Worm (Caenorhabditis elegans) whole organism, midembryonic: ENCODE measurements around the gene srh-138.

Source experiments
- T22C8.4 ChIP-seq: fragments of 200-800 bp; sonication (Bioruptor generic); IDR thresholded peaks from 2 replicates; pipeline ENCODE4 v1.3.6; 2022; ENCODE audit warnings: missing genetic modification characterization, missing compliant biosample characterization
- cog-1 ChIP-seq: sonication (generic microtip); optimal IDR thresholded peaks from 2 replicates; lab custom pipeline; 2016; ENCODE audit warnings: missing genetic modification characterization, missing compliant biosample characterization
- flt-1 ChIP-seq: fragments of 200-800 bp; sonication (Bioruptor generic); IDR thresholded peaks from 2 replicates; pipeline ENCODE4 v1.3.6; 2022; ENCODE audit warnings: missing genetic modification characterization, missing compliant biosample characterization
- klf-2 ChIP-seq: fragments of 200-800 bp; sonication (Bioruptor generic); conservative IDR thresholded peaks from 2 replicates; pipeline ENCODE4 v1.3.6; 2022; ENCODE audit warnings: missing genetic modification reagents, missing genetic modification characterization, missing compliant biosample characterization
- med-1 ChIP-seq: sonication (generic microtip); optimal IDR thresholded peaks from 2 replicates; lab custom pipeline; 2017; ENCODE audit warnings: missing genetic modification characterization, mild to moderate bottlenecking, missing compliant biosample characterization, antibody characterized with exemption, missing genetic modification reagents; ENCODE audit not compliant: insufficient read depth
- ref-1 ChIP-seq: fragments of 200-800 bp; sonication (Bioruptor generic); conservative IDR thresholded peaks from 2 replicates; pipeline ENCODE4 v1.3.6; 2022; ENCODE audit warnings: missing genetic modification reagents, missing genetic modification characterization, missing compliant biosample characterization
- tab-1 ChIP-seq: fragments of 200-800 bp; sonication (Bioruptor generic); IDR thresholded peaks from 2 replicates; pipeline ENCODE4 v1.3.6; 2022; ENCODE audit warnings: missing genetic modification characterization, missing compliant biosample characterization
- ztf-23 ChIP-seq: fragments of 200-800 bp; sonication (Bioruptor generic); IDR thresholded peaks from 2 replicates; pipeline ENCODE4 v1.3.6; 2022; ENCODE audit warnings: missing genetic modification reagents, missing genetic modification characterization, missing compliant biosample characterization
- ztf-29 ChIP-seq: fragments of 200-800 bp; sonication (Bioruptor generic); IDR thresholded peaks from 2 replicates; pipeline ENCODE4 v1.3.6; 2022; ENCODE audit warnings: missing genetic modification reagents, missing genetic modification characterization, missing compliant biosample characterization

srh-138 gene

DNA sequence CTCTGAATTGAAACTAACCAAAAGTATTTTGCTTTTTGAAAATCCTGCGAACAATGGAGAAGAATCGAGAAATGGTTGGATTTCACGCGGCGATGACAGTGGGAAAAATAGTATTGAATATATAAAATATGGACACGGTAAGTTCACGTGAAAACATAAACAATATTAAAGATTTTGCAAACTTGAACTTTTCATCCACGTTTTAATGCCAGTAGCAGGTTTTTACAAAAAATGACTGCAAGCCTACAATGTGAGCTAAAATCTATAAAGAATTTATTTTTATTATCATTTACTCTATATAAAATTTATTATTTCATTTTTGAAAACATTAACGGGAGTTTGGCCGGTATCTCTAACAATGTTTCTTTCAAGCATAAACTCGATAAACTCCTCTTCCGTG is 41.3 kb downstream of the srh-138 start, which contains the start of gene F26D2.10:
Gene F26D2.10, minus strand, starts transcription at position 101 of the 400 bp plus-strand sequence.
- no peak for TF ChIP-seq tab-1
- TF ChIP-seq ztf-29 (GFP tag; lab: Robert Waterston, UW) = no peak
- no peak for TF ChIP-seq med-1
- TF ChIP-seq flt-1 (GFP tag; lab: Robert Waterston, UW) = no peak
- TF ChIP-seq T22C8.4 = no peak
- TF ChIP-seq klf-2 = no peak
- TF ChIP-seq ref-1 = no peak
- no peak for TF ChIP-seq ztf-23 (GFP tag; lab: Robert Waterston, UW)
- TF ChIP-seq cog-1 = no peak

ce11 chrV:16424428-16424827 is 46.4 kb downstream of the srh-138 start, which contains the start of gene srw-29:
Gene srw-29, minus strand, starts transcription at chrV:16424528.
- no peak for TF ChIP-seq tab-1
- TF ChIP-seq flt-1 (GFP tag; lab: Robert Waterston, UW) = no peak

- no peak for TF ChIP-seq cog-1
- TF ChIP-seq klf-2 = no peak
- TF ChIP-seq ztf-23 (GFP tag; lab: Robert Waterston, UW) = no peak
- no peak for TF ChIP-seq flt-1 (GFP tag; lab: Robert Waterston, UW)
- TF ChIP-seq med-1 = no peak
- TF ChIP-seq ref-1 = no peak
- TF ChIP-seq ztf-29 (GFP tag; lab: Robert Waterston, UW) = no peak
- TF ChIP-seq T22C8.4 = no peak
- no peak for TF ChIP-seq tab-1
These were observed 50.1 kb downstream of the srh-138 start, which contains the start of gene srw-48 for ce11 chrV:16420696-16421095. Gene srw-48, plus strand, starts transcription at chrV:16420996.

- TF ChIP-seq T22C8.4 (no peak), ztf-23 (GFP tag; lab: Robert Waterston, UW) (no peak), ztf-29 (GFP tag; lab: Robert Waterston, UW) (no peak)
These were observed 51.0 kb downstream of the srh-138 start, which contains the start of gene F26D2.16 for ce11 chrV:16419769-16420168. Gene F26D2.16, minus strand, starts transcription at chrV:16419869.
